Worm (Caenorhabditis elegans): ENCODE measurements around the gene fbxa-218.
"Not testable (repeated sequence)": the region's sequence is repeated elsewhere in the genome, so short reads cannot be mapped to it uniquely, and the experiment has no call there.

The fbxa-218 gene

ce11 chrIII:12436215-12436614 is at the start of gene fbxa-218:
TSS of gene fbxa-218 (plus strand) at chrIII:12436515.
- TF ChIP-seq tra-4 (tag; optimal IDR thresholded peaks at IDR 0.05): no peak
- no peak for TF ChIP-seq scrt-1 (GFP tag; IDR thresholded peaks at IDR 0.05)
- TF ChIP-seq hnd-1 (tag; optimal IDR thresholded peaks at IDR 0.05): no peak
- TF ChIP-seq pes-1 (GFP tag; IDR thresholded peaks at IDR 0.05): no peak
- no peak for TF ChIP-seq hmbx-1 (tag; optimal IDR thresholded peaks at IDR 0.05)
- TF ChIP-seq ama-1 (optimal IDR thresholded peaks at IDR 0.05): no peak
- no peak for TF ChIP-seq sea-1 (GFP tag; conservative IDR thresholded peaks at IDR 0.05)
- TF ChIP-seq F13C5.2 (tag; optimal IDR thresholded peaks at IDR 0.05): no peak
- no peak for TF ChIP-seq ceh-36 (tag; optimal IDR thresholded peaks at IDR 0.05)

- TF ChIP-seq hmg-4 (GFP tag; optimal IDR thresholded peaks at IDR 0.05); scrt-1 (GFP tag; IDR thresholded peaks at IDR 0.05); ceh-36 (tag; optimal IDR thresholded peaks at IDR 0.05): not testable (repeated sequence)
Measured at ce11 chrIII:12386597-12386996, 49.7 kb upstream of the fbxa-218 start, which contains the start of gene Y49E10.30. TSS of gene Y49E10.30 (plus strand) at chrIII:12386897.

ce11 chrIII:12388106-12388505 is 48.2 kb upstream of the fbxa-218 start:
- TF ChIP-seq F13C5.2 (tag; optimal IDR thresholded peaks at IDR 0.05): no peak
- no peak for TF ChIP-seq sea-1 (GFP tag; conservative IDR thresholded peaks at IDR 0.05)
- TF ChIP-seq flt-1 (GFP tag; IDR thresholded peaks at IDR 0.05): no peak
- no peak for TF ChIP-seq pes-1 (GFP tag; IDR thresholded peaks at IDR 0.05)
- TF ChIP-seq hmbx-1 (tag; optimal IDR thresholded peaks at IDR 0.05): no peak
- no peak for TF ChIP-seq aly-1 (tag; optimal IDR thresholded peaks at IDR 0.05)
- no peak for TF ChIP-seq B0310.2 (tag; optimal IDR thresholded peaks at IDR 0.05)
- no peak for TF ChIP-seq tbx-11 (GFP tag; IDR thresholded peaks at IDR 0.05)
- TF ChIP-seq tra-4 (tag; optimal IDR thresholded peaks at IDR 0.05): no peak

- TF ChIP-seq ceh-13 (GFP tag; optimal IDR thresholded peaks at IDR 0.05) (no peak), tbx-37 (GFP tag; conservative IDR thresholded peaks at IDR 0.05) (no peak), flt-1 (GFP tag; IDR thresholded peaks at IDR 0.05) (no peak), F13C5.2 (tag; optimal IDR thresholded peaks at IDR 0.05) (no peak), pes-1 (GFP tag; IDR thresholded peaks at IDR 0.05) (no peak), scrt-1 (GFP tag; IDR thresholded peaks at IDR 0.05) (no peak), ama-1 (optimal IDR thresholded peaks at IDR 0.05) (no peak), hmg-4 (GFP tag; optimal IDR thresholded peaks at IDR 0.05) (no peak)
Measured at ce11 chrIII:12395085-12395484, 41.2 kb upstream of the fbxa-218 start, which contains the start of gene Y49E10.10. TSS of gene Y49E10.10 (plus strand) at chrIII:12395465.

ce11 chrIII:12398468-12398867 is 37.8 kb upstream of the fbxa-218 start:
- no peak for TF ChIP-seq sea-1 (GFP tag; conservative IDR thresholded peaks at IDR 0.05)
- TF ChIP-seq tbx-37 (GFP tag; conservative IDR thresholded peaks at IDR 0.05): no peak
- TF ChIP-seq ceh-13 (GFP tag; optimal IDR thresholded peaks at IDR 0.05): no peak
- no peak for TF ChIP-seq hnd-1 (tag; optimal IDR thresholded peaks at IDR 0.05)
- no peak for TF ChIP-seq aly-1 (tag; optimal IDR thresholded peaks at IDR 0.05)
- TF ChIP-seq tra-4 (tag; optimal IDR thresholded peaks at IDR 0.05): no peak
- TF ChIP-seq tbx-11 (GFP tag; IDR thresholded peaks at IDR 0.05): no peak
- TF ChIP-seq ets-7 (tag; optimal IDR thresholded peaks at IDR 0.05): no peak
- no peak for TF ChIP-seq flt-1 (GFP tag; IDR thresholded peaks at IDR 0.05)
- TF ChIP-seq B0310.2 (tag; optimal IDR thresholded peaks at IDR 0.05): no peak
- no peak for TF ChIP-seq hmbx-1 (tag; optimal IDR thresholded peaks at IDR 0.05)

- TF ChIP-seq ets-7 (tag; optimal IDR thresholded peaks at IDR 0.05): no peak
- TF ChIP-seq sea-1 (GFP tag; conservative IDR thresholded peaks at IDR 0.05): no peak
- peak; percentile 8 for TF ChIP-seq hmg-4 (GFP tag; optimal IDR thresholded peaks at IDR 0.05)
- TF ChIP-seq B0310.2 (tag; optimal IDR thresholded peaks at IDR 0.05): peak; percentile 22
- TF ChIP-seq F13C5.2 (tag; optimal IDR thresholded peaks at IDR 0.05): peak; percentile 40
- peak; percentile 77 for TF ChIP-seq scrt-1 (GFP tag; IDR thresholded peaks at IDR 0.05)
- TF ChIP-seq pes-1 (GFP tag; IDR thresholded peaks at IDR 0.05): peak; percentile 81
- TF ChIP-seq tra-4 (tag; optimal IDR thresholded peaks at IDR 0.05): no peak
- peak; percentile 6 for TF ChIP-seq hnd-1 (tag; optimal IDR thresholded peaks at IDR 0.05)
- peak; percentile 15 for TF ChIP-seq hmbx-1 (tag; optimal IDR thresholded peaks at IDR 0.05)
- no peak for TF ChIP-seq ama-1 (optimal IDR thresholded peaks at IDR 0.05)
- peak; percentile 56; the same call in 1 of the 2 replicates for TF ChIP-seq tbx-11 (GFP tag; IDR thresholded peaks at IDR 0.05)
- peak; percentile 75 for TF ChIP-seq flt-1 (GFP tag; IDR thresholded peaks at IDR 0.05)
- peak; percentile 48; the same call in 1 of the 2 replicates for TF ChIP-seq tbx-37 (GFP tag; conservative IDR thresholded peaks at IDR 0.05)
- peak; percentile 54 for TF ChIP-seq ceh-36 (tag; optimal IDR thresholded peaks at IDR 0.05)
- TF ChIP-seq ceh-13 (GFP tag; optimal IDR thresholded peaks at IDR 0.05): peak; percentile 31
- TF ChIP-seq aly-1 (tag; optimal IDR thresholded peaks at IDR 0.05): peak; percentile 68
Measured at ce11 chrIII:12399709-12400108, 36.6 kb upstream of the fbxa-218 start.

- TF ChIP-seq ama-1 (optimal IDR thresholded peaks at IDR 0.05) (no peak), pes-1 (GFP tag; IDR thresholded peaks at IDR 0.05) (no peak), ceh-36 (tag; optimal IDR thresholded peaks at IDR 0.05) (no peak), tbx-11 (GFP tag; IDR thresholded peaks at IDR 0.05) (no peak), F13C5.2 (tag; optimal IDR thresholded peaks at IDR 0.05) (no peak)
Measured at ce11 chrIII:12410304-12410703, 26.0 kb upstream of the fbxa-218 start.

ce11 chrIII:12411059-12411458 is 25.3 kb upstream of the fbxa-218 start:
- no peak for TF ChIP-seq ets-7 (tag; optimal IDR thresholded peaks at IDR 0.05)

- TF ChIP-seq aly-1 (tag; optimal IDR thresholded peaks at IDR 0.05) (no peak), F13C5.2 (tag; optimal IDR thresholded peaks at IDR 0.05) (no peak), flt-1 (GFP tag; IDR thresholded peaks at IDR 0.05) (no peak)
Measured at ce11 chrIII:12411668-12412067, 24.6 kb upstream of the fbxa-218 start.

Data from whole organism, early embryonic.